Fruit fly (Drosophila melanogaster) whole organism, wandering third instar larva: ENCODE measurements around the gene CG4218.

Experiments
- Abd-B ChIP-seq: fragments of >200 bp; optimal IDR thresholded peaks from 2 replicates; lab custom pipeline; 2017; ENCODE audit warnings: missing biosample characterization, missing genetic modification characterization
- CG32264 ChIP-seq: fragments of 200-800 bp; sonication (Bioruptor generic); optimal IDR thresholded peaks from 2 replicates; lab custom pipeline; 2016; ENCODE audit warnings: missing biosample characterization, missing genetic modification characterization
- CrebA ChIP-seq: fragments of 200-800 bp; sonication (Bioruptor generic); optimal IDR thresholded peaks from 2 replicates; lab custom pipeline; 2016; ENCODE audit warnings: missing biosample characterization, mild to moderate bottlenecking, missing genetic modification characterization, borderline replicate concordance
- Dfd ChIP-seq: fragments of >200 bp; optimal IDR thresholded peaks from 2 replicates; lab custom pipeline; 2017; ENCODE audit warnings: missing biosample characterization, missing genetic modification characterization
- Dif ChIP-seq: fragments of 200-275, 200-300 bp; sonication (Bioruptor generic); optimal IDR thresholded peaks from 2 replicates; lab custom pipeline; 2018; ENCODE audit warnings: missing biosample characterization, missing genetic modification characterization; ENCODE audit not compliant: partially characterized antibody
- GATAd ChIP-seq: sonication (Bioruptor generic); optimal IDR thresholded peaks from 2 replicates; lab custom pipeline; 2016; ENCODE audit warnings: missing biosample characterization, missing genetic modification characterization
- Hnf4 ChIP-seq: fragments of 200-800 bp; sonication (Bioruptor generic); optimal IDR thresholded peaks from 2 replicates; lab custom pipeline; 2016; ENCODE audit warnings: missing biosample characterization, mild to moderate bottlenecking, missing genetic modification characterization
- Hr78 ChIP-seq: fragments of >200 bp; optimal IDR thresholded peaks from 2 replicates; lab custom pipeline; 2017; ENCODE audit warnings: missing biosample characterization, missing genetic modification characterization
- Hr83 ChIP-seq: fragments of 200-300 bp; sonication (Bioruptor generic); optimal IDR thresholded peaks from 2 replicates; lab custom pipeline; 2016; ENCODE audit warnings: missing biosample characterization, mild to moderate bottlenecking, missing genetic modification characterization, moderate library complexity; ENCODE audit not compliant: poor library complexity, severe bottlenecking
- Jra ChIP-seq: sonication (Bioruptor generic); optimal IDR thresholded peaks from 2 replicates; lab custom pipeline; 2016; ENCODE audit warnings: missing biosample characterization, missing genetic modification characterization
- Mio ChIP-seq: sonication (Bioruptor generic); optimal IDR thresholded peaks from 2 replicates; lab custom pipeline; 2016; ENCODE audit warnings: missing biosample characterization, missing genetic modification characterization
- Myc ChIP-seq: fragments of >200 bp; optimal IDR thresholded peaks from 2 replicates; lab custom pipeline; 2017
- N ChIP-seq: fragments of >200 bp; optimal IDR thresholded peaks from 2 replicates; lab custom pipeline; 2018; ENCODE audit warnings: missing biosample characterization, missing external identifiers, missing genetic modification characterization
- OdsH ChIP-seq: fragments of 200-800 bp; sonication (Bioruptor generic); optimal IDR thresholded peaks from 2 replicates; lab custom pipeline; 2016; ENCODE audit warnings: missing biosample characterization, mild to moderate bottlenecking, missing genetic modification characterization
- Rel ChIP-seq, 2 experiments: fragments of 200-800 bp; sonication (Bioruptor generic) in 1 of 2; optimal IDR thresholded peaks; 2 replicates in 1 of 2; 3 replicates in 1 of 2; lab custom pipeline; 2016 to 2019; ENCODE audit warnings: mild to moderate bottlenecking in 2 of 2, missing biosample characterization in 2 of 2, missing genetic modification characterization in 2 of 2, moderate library complexity in 1 of 2
- Vsx2 ChIP-seq: fragments of 200-300, 225-300 bp; sonication (Bioruptor generic); optimal IDR thresholded peaks from 2 replicates; lab custom pipeline; 2018; ENCODE audit warnings: missing biosample characterization, missing genetic modification characterization; ENCODE audit not compliant: partially characterized antibody
- br ChIP-seq: fragments of 200-800 bp; sonication (Bioruptor generic); optimal IDR thresholded peaks from 2 replicates; lab custom pipeline; 2016; ENCODE audit warnings: missing biosample characterization, missing genetic modification characterization
- brk ChIP-seq: fragments of 200-800 bp; sonication (Bioruptor generic); optimal IDR thresholded peaks from 2 replicates; lab custom pipeline; 2016; ENCODE audit warnings: missing biosample characterization, mild to moderate bottlenecking, missing genetic modification characterization
- dl ChIP-seq, 2 experiments: fragments of 175-275, 200-275 bp in 1 of 2; fragments of 200-275 bp in 1 of 2; sonication (Bioruptor generic); optimal IDR thresholded peaks; lab custom pipeline; 2018; ENCODE audit warnings: mild to moderate bottlenecking in 2 of 2, missing biosample characterization in 2 of 2, missing genetic modification characterization in 2 of 2, moderate library complexity in 2 of 2; ENCODE audit not compliant: partially characterized antibody in 2 of 2, insufficient read depth in 1 of 2
- dmrt93B ChIP-seq: fragments of 200-800 bp; sonication (Bioruptor generic); optimal IDR thresholded peaks from 2 replicates; lab custom pipeline; 2018; ENCODE audit warnings: missing biosample characterization, mild to moderate bottlenecking, missing genetic modification characterization
- dsf ChIP-seq: sonication (Bioruptor generic); optimal IDR thresholded peaks from 2 replicates; lab custom pipeline; 2016; ENCODE audit warnings: missing biosample characterization, missing genetic modification characterization, borderline replicate concordance
- ey ChIP-seq: fragments of 200-800 bp; sonication (Bioruptor generic); optimal IDR thresholded peaks from 2 replicates; lab custom pipeline; 2016; ENCODE audit warnings: missing biosample characterization, missing genetic modification characterization
- foxo ChIP-seq, 2 experiments: fragments of 200-800 bp; sonication (Bioruptor generic); optimal IDR thresholded peaks; 2 replicates in 1 of 2; 3 replicates in 1 of 2; lab custom pipeline; 2016 to 2017; ENCODE audit warnings: missing biosample characterization in 2 of 2, missing genetic modification characterization in 2 of 2
- fru ChIP-seq: fragments of 200-800 bp; sonication (Bioruptor generic); optimal IDR thresholded peaks from 3 replicates; lab custom pipeline; 2016; ENCODE audit warnings: missing biosample characterization, mild to moderate bottlenecking, missing genetic modification characterization
- jim ChIP-seq: fragments of 175-275, 200-325 bp; sonication (Bioruptor generic); optimal IDR thresholded peaks from 2 replicates; lab custom pipeline; 2016; ENCODE audit warnings: missing biosample characterization, mild to moderate bottlenecking, missing genetic modification characterization
- lola ChIP-seq: fragments of >200 bp; optimal IDR thresholded peaks from 2 replicates; lab custom pipeline; 2017; ENCODE audit warnings: missing biosample characterization, missing genetic modification characterization
- pan ChIP-seq: fragments of >200 bp; optimal IDR thresholded peaks from 2 replicates; lab custom pipeline; 2017
- psq ChIP-seq: fragments of 200-800 bp; sonication (Bioruptor generic); optimal IDR thresholded peaks from 3 replicates; lab custom pipeline; 2017; ENCODE audit warnings: missing biosample characterization, mild to moderate bottlenecking, missing genetic modification characterization, moderate library complexity
- rgr ChIP-seq: fragments of 200-800 bp; sonication (Bioruptor generic); optimal IDR thresholded peaks from 3 replicates; lab custom pipeline; 2016; ENCODE audit warnings: missing biosample characterization, mild to moderate bottlenecking, missing genetic modification characterization
- sage ChIP-seq: fragments of 200-800 bp; sonication (Bioruptor generic); optimal IDR thresholded peaks from 2 replicates; lab custom pipeline; 2016; ENCODE audit warnings: missing biosample characterization, mild to moderate bottlenecking, missing genetic modification characterization
- sv ChIP-seq: fragments of 200-800 bp; sonication (Bioruptor generic); optimal IDR thresholded peaks from 3 replicates; lab custom pipeline; 2016; ENCODE audit warnings: missing biosample characterization, missing genetic modification characterization
- usp ChIP-seq: fragments of >200 bp; optimal IDR thresholded peaks from 2 replicates; lab custom pipeline; 2017; ENCODE audit warnings: missing biosample characterization, missing genetic modification characterization
- woc ChIP-seq: sonication (Bioruptor generic); optimal IDR thresholded peaks from 2 replicates; lab custom pipeline; 2016; ENCODE audit warnings: missing biosample characterization, mild to moderate bottlenecking, missing genetic modification characterization

CG4218 gene

DNA sequence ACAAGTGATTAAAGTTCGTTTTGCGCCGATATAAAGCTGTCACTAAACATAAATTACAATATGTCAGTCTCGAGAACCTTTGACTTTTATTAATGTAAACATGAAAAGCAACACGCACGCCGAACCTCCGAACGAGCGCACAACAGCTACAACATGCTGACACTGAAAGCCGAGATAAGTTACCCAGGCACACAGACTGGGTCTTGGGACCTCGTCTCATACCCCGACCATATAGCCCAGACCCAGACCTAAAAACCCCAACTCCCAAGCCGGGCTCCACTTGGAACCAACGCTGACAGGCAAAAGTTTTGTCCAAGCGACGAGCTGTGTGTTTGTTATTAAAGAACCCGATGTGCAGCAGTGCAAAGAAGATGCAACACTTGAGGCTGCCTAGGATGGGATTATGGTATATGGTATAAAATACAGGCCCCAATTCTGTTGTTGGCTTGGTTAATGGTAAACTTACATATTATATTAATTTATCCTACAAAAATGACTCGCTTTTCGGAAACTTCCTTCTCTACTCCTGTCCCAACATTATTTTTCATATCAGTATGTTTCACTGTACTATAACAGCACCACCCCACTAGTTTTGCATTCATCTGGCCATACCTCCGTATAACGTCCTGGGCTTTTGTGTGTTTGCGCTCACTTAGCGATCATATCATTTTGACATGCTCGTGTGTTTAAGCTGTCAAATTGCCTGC, 19.8 kb downstream of the CG4218 start:
- TF ChIP-seq sv (GFP tag; lab: Kevin White, UChicago) (no peak), Hr83 (GFP tag; lab: Kevin White, UChicago) (no peak), dsf (no peak), jim (no peak), Jra (GFP tag; lab: Kevin White, UChicago) (no peak), ey (GFP tag; lab: Kevin White, UChicago) (no peak), psq (GFP tag; lab: Kevin White, UChicago) (no peak), Myc (lab: Kevin White, UChicago) (no peak), N (no peak), foxo (GFP tag; optimal IDR thresholded peaks at IDR 0.05; lab: Kevin White, UChicago) (no peak), CrebA (GFP tag; lab: Kevin White, UChicago) (no peak), Dfd (GFP tag; lab: Kevin White, UChicago) (no peak), dl (GFP tag; optimal IDR thresholded peaks at IDR 0.05; lab: Kevin White, UChicago; ENCODE audit: insufficient read depth in 1 of 2, partially characterized antibody in 2 of 2) (no peak), woc (GFP tag; lab: Kevin White, UChicago) (no peak), Mio (GFP tag; lab: Kevin White, UChicago) (no peak), lola (GFP tag; lab: Kevin White, UChicago) (no peak)

- TF ChIP-seq dmrt93B (no peak), Vsx2 (GFP tag; lab: Kevin White, UChicago) (no peak), Hr78 (GFP tag; lab: Kevin White, UChicago) (no peak), Myc (lab: Kevin White, UChicago) (no peak), Jra (GFP tag; lab: Kevin White, UChicago) (no peak), foxo (GFP tag; optimal IDR thresholded peaks at IDR 0.05; lab: Kevin White, UChicago) (no peak), fru (no peak), brk (GFP tag; lab: Kevin White, UChicago) (no peak), OdsH (GFP tag; lab: Kevin White, UChicago) (no peak), sage (no peak), Hnf4 (GFP tag; lab: Kevin White, UChicago) (no peak), ey (GFP tag; lab: Kevin White, UChicago) (no peak), rgr (GFP tag; lab: Kevin White, UChicago) (no peak), dl (GFP tag; optimal IDR thresholded peaks at IDR 0.05; lab: Kevin White, UChicago; ENCODE audit: insufficient read depth in 1 of 2, partially characterized antibody in 2 of 2) (no peak), psq (GFP tag; lab: Kevin White, UChicago) (no peak), GATAd (GFP tag; lab: Kevin White, UChicago) (no peak), dsf (no peak), Rel (GFP tag; optimal IDR thresholded peaks at IDR 0.05; lab: Kevin White, UChicago) (no peak), Rel (tag; optimal IDR thresholded peaks at IDR 0.05; lab: Kevin White, UChicago) (no peak), br (GFP tag; lab: Kevin White, UChicago) (no peak), lola (GFP tag; lab: Kevin White, UChicago) (no peak)
Observed at dm6 chr2L:14527200-14527797, 21.6 kb downstream of the CG4218 start.

dm6 chr2L:14524244-14524643, 24.7 kb downstream of the CG4218 start, which contains the start of gene CG33648:
Gene CG33648 (plus strand): TSS chr2L:14524312.
- TF ChIP-seq lola (GFP tag; lab: Kevin White, UChicago) (no peak), Jra (GFP tag; lab: Kevin White, UChicago) (no peak), N (no peak), brk (GFP tag; lab: Kevin White, UChicago) (no peak), Hr78 (GFP tag; lab: Kevin White, UChicago) (no peak), usp (GFP tag; lab: Kevin White, UChicago) (no peak), Dif (GFP tag; lab: Kevin White, UChicago) (no peak), pan (lab: Kevin White, UChicago) (no peak), ey (GFP tag; lab: Kevin White, UChicago) (no peak), Vsx2 (GFP tag; lab: Kevin White, UChicago) (no peak), Abd-B (GFP tag; lab: Kevin White, UChicago) (no peak), CG32264 (no peak), Myc (lab: Kevin White, UChicago) (no peak), sage (no peak), dsf (no peak), br (GFP tag; lab: Kevin White, UChicago) (no peak), rgr (GFP tag; lab: Kevin White, UChicago) (no peak)
